Worm (Caenorhabditis elegans) whole organism, L1 larva: Measurements from ENCODE around the gene C47E8.1.

Experiments
- C04F5.9 ChIP-seq: sonication (generic microtip); optimal IDR thresholded peaks from 2 replicates; lab custom pipeline; 2016; ENCODE audit warnings: missing genetic modification characterization, missing compliant biosample characterization
- C16A3.4 ChIP-seq: fragments of 150-350 bp; optimal IDR thresholded peaks from 2 replicates; lab custom pipeline; 2014; ENCODE audit warnings: missing biosample characterization, missing genetic modification characterization
- C34B4.2 ChIP-seq: sonication (generic microtip); optimal IDR thresholded peaks from 2 replicates; lab custom pipeline; 2017; ENCODE audit warnings: mild to moderate bottlenecking, missing genetic modification characterization, missing compliant biosample characterization
- Y116A8C.19 ChIP-seq: sonication (generic microtip); optimal IDR thresholded peaks from 2 replicates; lab custom pipeline; 2016; ENCODE audit warnings: missing compliant biosample characterization, missing genetic modification characterization, borderline replicate concordance
- blmp-1 ChIP-seq: fragments of 150-350 bp; optimal IDR thresholded peaks from 2 replicates; lab custom pipeline; 2014; ENCODE audit warnings: missing biosample characterization, missing genetic modification characterization
- ceh-63 ChIP-seq: fragments of 200-800 bp; sonication (Bioruptor generic); optimal IDR thresholded peaks from 2 replicates; lab custom pipeline; 2018; ENCODE audit warnings: mild to moderate bottlenecking, missing genetic modification characterization, missing compliant biosample characterization
- ceh-82 ChIP-seq, 3 experiments: fragments of 150-350 bp in 1 of 3; sonication (generic microtip) in 2 of 3; optimal IDR thresholded peaks; 2 replicates each; lab custom pipeline; 2014 to 2017; ENCODE audit warnings: missing biosample characterization in 3 of 3, missing genetic modification characterization in 3 of 3
- dpl-1 ChIP-seq, 3 experiments: fragments of 150-350 bp in 2 of 3; sonication (generic microtip) in 1 of 3; optimal IDR thresholded peaks; 2 replicates each; lab custom pipeline; 2014 to 2017; ENCODE audit warnings: missing biosample characterization in 3 of 3, missing genetic modification characterization in 3 of 3, missing genetic modification reagents in 3 of 3
- dsc-1 ChIP-seq: sonication (generic microtip); optimal IDR thresholded peaks from 2 replicates; lab custom pipeline; 2016; ENCODE audit warnings: mild to moderate bottlenecking, missing genetic modification characterization, missing compliant biosample characterization
- efl-1 ChIP-seq, 4 experiments: fragments of 150-350 bp; optimal IDR thresholded peaks in 3 of 4; peaks in 1 of 4; 1 replicate in 1 of 4; 2 replicates in 3 of 4; lab custom pipeline; 2014; ENCODE audit warnings: missing biosample characterization in 2 of 4, missing genetic modification characterization in 2 of 4, missing genetic modification reagents in 2 of 4
- egl-13 ChIP-seq: sonication (generic microtip); optimal IDR thresholded peaks from 2 replicates; lab custom pipeline; 2016; ENCODE audit warnings: missing genotype, missing genetic modification reagents, missing genetic modification characterization, missing compliant biosample characterization
- egl-27 ChIP-seq, 2 experiments: fragments of 150-350 bp in 1 of 2; sonication (generic microtip); optimal IDR thresholded peaks; 3 replicates each; lab custom pipeline; 2017 to 2018; ENCODE audit warnings: missing biosample characterization in 2 of 2, missing genetic modification characterization in 2 of 2, missing genetic modification reagents in 2 of 2
- elt-2 ChIP-seq: sonication (generic microtip); optimal IDR thresholded peaks from 2 replicates; lab custom pipeline; 2016; ENCODE audit warnings: missing genetic modification characterization, mild to moderate bottlenecking, inconsistent platforms, missing compliant biosample characterization, missing genetic modification reagents
- elt-3 ChIP-seq, 6 experiments: fragments of 150-350 bp in 1 of 6; sonication (generic microtip); optimal IDR thresholded peaks; 2 replicates each; lab custom pipeline; 2017 to 2018; ENCODE audit warnings: missing biosample characterization in 6 of 6, missing genetic modification characterization in 6 of 6, inconsistent platforms in 1 of 6
- fkh-10 ChIP-seq: sonication (generic microtip); optimal IDR thresholded peaks from 2 replicates; lab custom pipeline; 2017; ENCODE audit warnings: missing biosample characterization, missing genetic modification reagents, missing genetic modification characterization
- fos-1 ChIP-seq: fragments of 150-350 bp; optimal IDR thresholded peaks from 2 replicates; lab custom pipeline; 2014; ENCODE audit warnings: missing biosample characterization, missing genetic modification characterization
- grh-1 ChIP-seq: fragments of 200-800 bp; sonication (Bioruptor generic); IDR thresholded peaks from 2 replicates; pipeline ENCODE4 v1.3.6; 2022; ENCODE audit warnings: missing genetic modification reagents, missing genetic modification characterization, missing compliant biosample characterization
- hpl-2 ChIP-seq: fragments of 150-350 bp; optimal IDR thresholded peaks from 2 replicates; lab custom pipeline; 2014; ENCODE audit warnings: missing biosample characterization, missing genetic modification reagents, missing genetic modification characterization
- irx-1 ChIP-seq: sonication (generic microtip); optimal IDR thresholded peaks from 2 replicates; lab custom pipeline; 2016; ENCODE audit warnings: missing genetic modification characterization, missing compliant biosample characterization
- jun-1 ChIP-seq: fragments of 150-350 bp; optimal IDR thresholded peaks from 2 replicates; lab custom pipeline; 2014; ENCODE audit warnings: missing biosample characterization, missing genetic modification reagents, missing genetic modification characterization
- lin-14 ChIP-seq: fragments of 200-800 bp; sonication (Bioruptor generic); optimal IDR thresholded peaks from 2 replicates; lab custom pipeline; 2018; ENCODE audit warnings: mild to moderate bottlenecking, missing genetic modification characterization, moderate library complexity, missing compliant biosample characterization
- lin-35 ChIP-seq, 2 experiments: fragments of 150-350 bp; optimal IDR thresholded peaks; 2 replicates each; lab custom pipeline; 2014; ENCODE audit warnings: missing biosample characterization in 2 of 2, missing genetic modification characterization in 2 of 2, missing genetic modification reagents in 2 of 2
- lir-3 ChIP-seq: sonication (generic microtip); optimal IDR thresholded peaks from 2 replicates; lab custom pipeline; 2016; ENCODE audit warnings: mild to moderate bottlenecking, missing genetic modification characterization, moderate library complexity, missing compliant biosample characterization; ENCODE audit not compliant: poor library complexity
- lsy-2 ChIP-seq, 2 experiments: fragments of 150-350 bp; optimal IDR thresholded peaks; 2 replicates each; lab custom pipeline; 2014; ENCODE audit warnings: missing biosample characterization in 2 of 2, missing genetic modification characterization in 2 of 2
- mab-9 ChIP-seq: fragments of 200-800 bp; sonication (Bioruptor generic); IDR thresholded peaks from 2 replicates; pipeline ENCODE4 v1.3.6; 2022; ENCODE audit warnings: missing genetic modification reagents, missing genetic modification characterization, missing compliant biosample characterization
- mdl-1 ChIP-seq, 2 experiments: fragments of 150-350 bp; optimal IDR thresholded peaks; 2 replicates each; lab custom pipeline; 2014 to 2017; ENCODE audit warnings: missing biosample characterization in 2 of 2, missing genetic modification characterization in 2 of 2, inconsistent platforms in 1 of 2
- mep-1 ChIP-seq: fragments of 150-350 bp; optimal IDR thresholded peaks from 2 replicates; lab custom pipeline; 2014; ENCODE audit warnings: missing biosample characterization, missing genetic modification characterization
- nhr-11 ChIP-seq: fragments of 150-350 bp; optimal IDR thresholded peaks from 2 replicates; lab custom pipeline; 2014; ENCODE audit warnings: missing biosample characterization, missing genetic modification characterization
- nhr-19 ChIP-seq: fragments of 200-800 bp; sonication (Bioruptor generic); conservative IDR thresholded peaks from 2 replicates; pipeline ENCODE4 v1.3.6; 2022; ENCODE audit warnings: missing genetic modification characterization, missing compliant biosample characterization
- nhr-20 ChIP-seq: sonication (generic microtip); optimal IDR thresholded peaks from 2 replicates; lab custom pipeline; 2016; ENCODE audit warnings: mild to moderate bottlenecking, missing genetic modification characterization, missing compliant biosample characterization
- nhr-28 ChIP-seq: fragments of 150-350 bp; optimal IDR thresholded peaks from 2 replicates; lab custom pipeline; 2014; ENCODE audit warnings: missing biosample characterization, missing genetic modification characterization
- nhr-47 ChIP-seq: sonication (generic microtip); optimal IDR thresholded peaks from 2 replicates; lab custom pipeline; 2016; ENCODE audit warnings: mild to moderate bottlenecking, missing genetic modification characterization, moderate library complexity, missing compliant biosample characterization
- nhr-71 ChIP-seq: sonication (generic microtip); optimal IDR thresholded peaks from 2 replicates; lab custom pipeline; 2016; ENCODE audit warnings: mild to moderate bottlenecking, missing genetic modification characterization, moderate library complexity, missing compliant biosample characterization
- nhr-85 ChIP-seq: sonication (generic microtip); peaks from one replicate; lab custom pipeline; 2016; ENCODE audit warnings: missing genetic modification characterization, inconsistent platforms, missing compliant biosample characterization
- nhr-90 ChIP-seq: sonication (generic microtip); optimal IDR thresholded peaks from 2 replicates; lab custom pipeline; 2016; ENCODE audit warnings: mild to moderate bottlenecking, missing genetic modification characterization, missing compliant biosample characterization; ENCODE audit not compliant: poor library complexity
- pag-3 ChIP-seq: sonication (generic microtip); optimal IDR thresholded peaks from 2 replicates; lab custom pipeline; 2017; ENCODE audit warnings: missing genetic modification characterization, mild to moderate bottlenecking, missing compliant biosample characterization, antibody characterized with exemption, borderline replicate concordance; ENCODE audit not compliant: insufficient read depth
- pax-3 ChIP-seq: fragments of 200-800 bp; sonication (Bioruptor generic); optimal IDR thresholded peaks from 2 replicates; lab custom pipeline; 2018; ENCODE audit warnings: mild to moderate bottlenecking, missing genetic modification characterization, moderate library complexity, missing compliant biosample characterization
- pqm-1 ChIP-seq: sonication (generic microtip); optimal IDR thresholded peaks from 3 replicates; lab custom pipeline; 2017; ENCODE audit warnings: missing biosample characterization, missing genetic modification characterization
- rnt-1 ChIP-seq: sonication (generic microtip); optimal IDR thresholded peaks from 2 replicates; lab custom pipeline; 2016; ENCODE audit warnings: mild to moderate bottlenecking, missing genetic modification characterization, moderate library complexity, missing compliant biosample characterization
- snpc-4 ChIP-seq: fragments of 150-350 bp; optimal IDR thresholded peaks from 2 replicates; lab custom pipeline; 2014; ENCODE audit warnings: missing biosample characterization, missing genetic modification characterization
- snu-23 ChIP-seq: sonication (generic microtip); optimal IDR thresholded peaks from 2 replicates; lab custom pipeline; 2016; ENCODE audit warnings: missing genetic modification characterization, missing compliant biosample characterization
- sox-4 ChIP-seq: sonication (generic microtip); optimal IDR thresholded peaks from 2 replicates; lab custom pipeline; 2016; ENCODE audit warnings: missing genetic modification characterization, missing compliant biosample characterization
- swsn-7 ChIP-seq: sonication (generic microtip); optimal IDR thresholded peaks from 2 replicates; lab custom pipeline; 2016; ENCODE audit warnings: missing genetic modification characterization, missing compliant biosample characterization
- unc-130 ChIP-seq: fragments of 150-350 bp; optimal IDR thresholded peaks from 2 replicates; lab custom pipeline; 2017; ENCODE audit warnings: missing biosample characterization, missing genetic modification characterization, inconsistent platforms
- unc-86 ChIP-seq: sonication (generic microtip); optimal IDR thresholded peaks from 2 replicates; lab custom pipeline; 2016; ENCODE audit warnings: missing genetic modification characterization, missing compliant biosample characterization
- unc-98 ChIP-seq: fragments of 200-800 bp; sonication (Bioruptor generic); IDR thresholded peaks from 2 replicates; pipeline ENCODE4 v1.3.6; 2022; ENCODE audit warnings: missing genetic modification characterization, missing compliant biosample characterization
- vab-15 ChIP-seq: sonication (generic microtip); optimal IDR thresholded peaks from 2 replicates; lab custom pipeline; 2017; ENCODE audit warnings: missing genotype, mild to moderate bottlenecking, missing genetic modification characterization, missing compliant biosample characterization
- xbp-1 ChIP-seq: sonication (generic microtip); optimal IDR thresholded peaks from 2 replicates; lab custom pipeline; 2016; ENCODE audit warnings: missing genetic modification characterization, missing compliant biosample characterization
- zag-1 ChIP-seq: fragments of 150-350 bp; optimal IDR thresholded peaks from 2 replicates; lab custom pipeline; 2014; ENCODE audit warnings: missing biosample characterization, missing genetic modification characterization
- ztf-11 ChIP-seq, 2 experiments: sonication (generic microtip); optimal IDR thresholded peaks; 2 replicates each; lab custom pipeline; 2016 to 2017; ENCODE audit warnings: missing genetic modification characterization in 2 of 2, missing biosample characterization in 1 of 2, missing compliant biosample characterization in 1 of 2

Gene C47E8.1

ce11 chrV:14696604-14697307 is 30.9 kb downstream of the C47E8.1 start, which contains the start of gene unc-112:
TSS of gene unc-112 (minus strand) at chrV:14696654.
- TF ChIP-seq rnt-1 (tag; lab: Kevin White, UChicago): peak; percentile 64
- TF ChIP-seq mab-9 (GFP tag; lab: Robert Waterston, UW): no peak
- TF ChIP-seq lin-35 (GFP tag; optimal IDR thresholded peaks at IDR 0.05; lab: Kevin White, UChicago): peak; percentile 57 to 65
- peak; percentile 46 to 84 for TF ChIP-seq lsy-2 (tag; optimal IDR thresholded peaks at IDR 0.05; lab: Kevin White, UChicago)
- TF ChIP-seq snu-23 (GFP tag; lab: Kevin White, UChicago): peak; percentile 84
- TF ChIP-seq nhr-11 (tag; lab: Kevin White, UChicago): peak; percentile 37
- TF ChIP-seq snpc-4 (tag; lab: Kevin White, UChicago): peak; percentile 60
- peak; percentile 41 to 62 (median 44) for TF ChIP-seq dpl-1 (GFP tag; optimal IDR thresholded peaks at IDR 0.05; lab: Kevin White, UChicago)
- no peak for TF ChIP-seq Y116A8C.19
- TF ChIP-seq unc-86 (tag; lab: Kevin White, UChicago): peak; percentile 18
- no peak for TF ChIP-seq egl-13
- TF ChIP-seq vab-15 (tag; lab: Kevin White, UChicago): no peak
- TF ChIP-seq swsn-7: peak; percentile 74
- TF ChIP-seq nhr-20 (tag; lab: Kevin White, UChicago): peak; percentile 76
- peak; percentile 99 for TF ChIP-seq pag-3 (tag; lab: Kevin White, UChicago)
- no peak for TF ChIP-seq C04F5.9 (tag; lab: Kevin White, UChicago)
- TF ChIP-seq unc-98: no peak
- TF ChIP-seq sox-4 (tag; lab: Kevin White, UChicago): no peak
- no peak for TF ChIP-seq grh-1 (GFP tag; lab: Robert Waterston, UW)
- peak; percentile 67 to 75 for TF ChIP-seq efl-1 (optimal IDR thresholded peaks at IDR 0.05; lab: Kevin White, UChicago)
- peak; percentile 40 to 94 for TF ChIP-seq efl-1 (GFP tag; optimal IDR thresholded peaks at IDR 0.05 in 1 of 2; lab: Kevin White, UChicago)
- no peak for TF ChIP-seq ztf-11 (tag; optimal IDR thresholded peaks at IDR 0.05; lab: Kevin White, UChicago)
- no peak for TF ChIP-seq nhr-47 (tag; lab: Kevin White, UChicago)
- no peak for TF ChIP-seq nhr-28 (tag; lab: Kevin White, UChicago)
- TF ChIP-seq elt-2 (tag; lab: Kevin White, UChicago): no peak
- TF ChIP-seq pax-3 (tag; lab: Kevin White, UChicago): no peak
- peak; percentile 62 for TF ChIP-seq nhr-19
- TF ChIP-seq ceh-63 (GFP tag; lab: Kevin White, UChicago): no peak
- TF ChIP-seq hpl-2: no peak
- TF ChIP-seq irx-1 (tag; lab: Kevin White, UChicago): no peak
- TF ChIP-seq fos-1 (tag; lab: Kevin White, UChicago): peak; percentile 75
- TF ChIP-seq zag-1: no peak
- TF ChIP-seq lin-14 (GFP tag; lab: Kevin White, UChicago): peak; percentile 98
- TF ChIP-seq elt-3 (tag; optimal IDR thresholded peaks at IDR 0.05; lab: Kevin White, UChicago): peak in 1 of 6 experiments; percentile 6
- TF ChIP-seq lir-3 (tag; lab: Kevin White, UChicago): peak; percentile 12
- TF ChIP-seq pqm-1 (tag; lab: Kevin White, UChicago): no peak
- peak; percentile 52 for TF ChIP-seq C16A3.4 (tag; lab: Kevin White, UChicago)
- TF ChIP-seq blmp-1: peak; percentile 51
- TF ChIP-seq nhr-85: peak; percentile 41
- TF ChIP-seq unc-130 (tag; lab: Kevin White, UChicago): peak; percentile 20
- TF ChIP-seq egl-27 (tag; optimal IDR thresholded peaks at IDR 0.05; lab: Kevin White, UChicago): peak in 1 of 2 experiments; percentile 42
- peak; percentile 47 for TF ChIP-seq xbp-1 (tag; lab: Kevin White, UChicago)
- TF ChIP-seq nhr-90 (tag; lab: Kevin White, UChicago): peak; percentile 53
- peak; percentile 49 for TF ChIP-seq jun-1 (tag; lab: Kevin White, UChicago)
- TF ChIP-seq dsc-1 (tag; lab: Kevin White, UChicago): peak; percentile 68
- peak in 1 of 2 experiments; percentile 50 for TF ChIP-seq mdl-1 (tag; optimal IDR thresholded peaks at IDR 0.05; lab: Kevin White, UChicago)
- peak; percentile 33 to 45 (median 38) for TF ChIP-seq ceh-82 (tag; optimal IDR thresholded peaks at IDR 0.05; lab: Kevin White, UChicago)
- TF ChIP-seq C34B4.2: no peak
- peak; percentile 5 for TF ChIP-seq fkh-10 (GFP tag; lab: Kevin White, UChicago)
- peak; percentile 92 for TF ChIP-seq mep-1 (tag; lab: Kevin White, UChicago)
- peak; percentile 85 for TF ChIP-seq nhr-71
